Worm (Caenorhabditis elegans) whole organism, late embryonic: ENCODE data around the gene aat-3.

Experiments used
- C38D4.7 ChIP-seq: fragments of 200-800 bp; sonication (Bioruptor generic); optimal IDR thresholded peaks from 2 replicates; lab custom pipeline; 2018; ENCODE audit warnings: mild to moderate bottlenecking, missing genetic modification characterization, moderate library complexity, missing compliant biosample characterization
- F13H6.1 ChIP-seq: sonication (generic microtip); optimal IDR thresholded peaks from 2 replicates; lab custom pipeline; 2016; ENCODE audit warnings: missing genetic modification characterization, missing compliant biosample characterization
- K09A11.1 ChIP-seq: sonication (generic microtip); optimal IDR thresholded peaks from 2 replicates; lab custom pipeline; 2017; ENCODE audit warnings: antibody characterized with exemption, mild to moderate bottlenecking, missing genetic modification characterization, missing compliant biosample characterization; ENCODE audit not compliant: insufficient read depth
- T23F11.4 ChIP-seq: fragments of 200-800 bp; sonication (Bioruptor generic); optimal IDR thresholded peaks from 2 replicates; lab custom pipeline; 2018; ENCODE audit warnings: mild to moderate bottlenecking, missing genetic modification characterization, missing compliant biosample characterization
- Y22D7AL.16 ChIP-seq: sonication (generic microtip); optimal IDR thresholded peaks from 2 replicates; lab custom pipeline; 2016; ENCODE audit warnings: missing genetic modification characterization, missing compliant biosample characterization
- ahr-1 ChIP-seq: sonication (generic microtip); optimal IDR thresholded peaks from 2 replicates; lab custom pipeline; 2016; ENCODE audit warnings: missing genetic modification characterization, missing compliant biosample characterization
- ama-1 ChIP-seq: fragments of 150-350 bp; optimal IDR thresholded peaks from 2 replicates; lab custom pipeline; 2014
- ceh-14 ChIP-seq: sonication (generic microtip); optimal IDR thresholded peaks from 2 replicates; lab custom pipeline; 2016; ENCODE audit warnings: missing genotype, missing genetic modification characterization, missing compliant biosample characterization
- ceh-19 ChIP-seq: fragments of 200-800 bp; sonication (Bioruptor generic); optimal IDR thresholded peaks from 2 replicates; lab custom pipeline; 2018; ENCODE audit warnings: mild to moderate bottlenecking, missing genetic modification characterization, missing compliant biosample characterization
- ceh-2 ChIP-seq: sonication (generic microtip); optimal IDR thresholded peaks from 2 replicates; lab custom pipeline; 2016; ENCODE audit warnings: missing genotype, missing genetic modification characterization, missing compliant biosample characterization
- ceh-22 ChIP-seq: sonication (generic microtip); optimal IDR thresholded peaks from 2 replicates; lab custom pipeline; 2017; ENCODE audit warnings: missing biosample characterization, missing genetic modification characterization
- ceh-24 ChIP-seq: sonication (generic microtip); optimal IDR thresholded peaks from 2 replicates; lab custom pipeline; 2016; ENCODE audit warnings: mild to moderate bottlenecking, missing genetic modification characterization, missing compliant biosample characterization
- ceh-30 ChIP-seq: fragments of 150-350 bp; optimal IDR thresholded peaks from 2 replicates; lab custom pipeline; 2014; ENCODE audit warnings: missing biosample characterization, missing genetic modification characterization
- ceh-34 ChIP-seq: sonication (generic microtip); optimal IDR thresholded peaks from 2 replicates; lab custom pipeline; 2016; ENCODE audit warnings: mild to moderate bottlenecking, missing genetic modification characterization, missing compliant biosample characterization
- ceh-48 ChIP-seq: sonication (generic microtip); optimal IDR thresholded peaks from 2 replicates; lab custom pipeline; 2016; ENCODE audit warnings: missing genetic modification characterization, inconsistent platforms, missing compliant biosample characterization
- ceh-6 ChIP-seq: fragments of 200-800 bp; sonication (Bioruptor generic); optimal IDR thresholded peaks from 2 replicates; lab custom pipeline; 2018; ENCODE audit warnings: mild to moderate bottlenecking, missing genetic modification characterization, missing compliant biosample characterization
- ceh-9 ChIP-seq: sonication (generic microtip); optimal IDR thresholded peaks from 2 replicates; lab custom pipeline; 2016; ENCODE audit warnings: mild to moderate bottlenecking, missing genetic modification characterization, inconsistent platforms, missing compliant biosample characterization
- che-1 ChIP-seq: sonication (generic microtip); optimal IDR thresholded peaks from 2 replicates; lab custom pipeline; 2016; ENCODE audit warnings: mild to moderate bottlenecking, missing genetic modification characterization, missing compliant biosample characterization
- dmd-4 ChIP-seq: sonication (generic microtip); optimal IDR thresholded peaks from 2 replicates; lab custom pipeline; 2016; ENCODE audit warnings: borderline replicate concordance, missing genetic modification characterization, missing compliant biosample characterization
- dve-1 ChIP-seq: sonication (generic microtip); optimal IDR thresholded peaks from 2 replicates; lab custom pipeline; 2017; ENCODE audit warnings: antibody characterized with exemption, mild to moderate bottlenecking, missing genetic modification characterization, missing compliant biosample characterization
- ets-4 ChIP-seq: sonication (generic microtip); optimal IDR thresholded peaks from 2 replicates; lab custom pipeline; 2016; ENCODE audit warnings: missing genetic modification characterization, missing compliant biosample characterization
- eyg-1 ChIP-seq: sonication (generic microtip); optimal IDR thresholded peaks from 2 replicates; lab custom pipeline; 2016; ENCODE audit warnings: missing genotype, missing genetic modification characterization, missing compliant biosample characterization
- fax-1 ChIP-seq: sonication (generic microtip); optimal IDR thresholded peaks from 2 replicates; lab custom pipeline; 2016; ENCODE audit warnings: missing genotype, missing genetic modification characterization, missing compliant biosample characterization
- fkh-10 ChIP-seq: fragments of 150-350 bp; optimal IDR thresholded peaks from 2 replicates; lab custom pipeline; 2014; ENCODE audit warnings: missing biosample characterization, missing genetic modification reagents, missing genetic modification characterization
- hlh-13 ChIP-seq: fragments of 200-800 bp; sonication (Bioruptor generic); optimal IDR thresholded peaks from 2 replicates; lab custom pipeline; 2018; ENCODE audit warnings: mild to moderate bottlenecking, missing genetic modification characterization, missing compliant biosample characterization
- hlh-15 ChIP-seq: sonication (generic microtip); optimal IDR thresholded peaks from 2 replicates; lab custom pipeline; 2016; ENCODE audit warnings: missing genetic modification characterization, missing compliant biosample characterization
- hlh-30 ChIP-seq: sonication (generic microtip); optimal IDR thresholded peaks from 2 replicates; lab custom pipeline; 2017; ENCODE audit warnings: antibody characterized with exemption, missing genetic modification characterization, missing compliant biosample characterization; ENCODE audit not compliant: insufficient read depth
- hlh-6 ChIP-seq: sonication (generic microtip); optimal IDR thresholded peaks from 2 replicates; lab custom pipeline; 2016; ENCODE audit warnings: missing genotype, missing genetic modification characterization, missing compliant biosample characterization
- hlh-8 ChIP-seq: sonication (generic microtip); optimal IDR thresholded peaks from 2 replicates; lab custom pipeline; 2016; ENCODE audit warnings: missing genotype, missing genetic modification characterization, missing compliant biosample characterization
- lim-6 ChIP-seq: sonication (generic microtip); optimal IDR thresholded peaks from 2 replicates; lab custom pipeline; 2016; ENCODE audit warnings: missing genetic modification characterization, missing compliant biosample characterization
- lin-11 ChIP-seq: fragments of 200-800 bp; sonication (Bioruptor generic); optimal IDR thresholded peaks from 2 replicates; lab custom pipeline; 2018; ENCODE audit warnings: mild to moderate bottlenecking, missing genetic modification characterization, missing compliant biosample characterization
- madf-2 ChIP-seq: sonication (generic microtip); optimal IDR thresholded peaks from 2 replicates; lab custom pipeline; 2017; ENCODE audit warnings: missing genetic modification characterization, missing compliant biosample characterization
- mec-3 ChIP-seq: sonication (generic microtip); optimal IDR thresholded peaks from 2 replicates; lab custom pipeline; 2016; ENCODE audit warnings: borderline replicate concordance, missing genetic modification characterization, missing compliant biosample characterization
- nfya-1 ChIP-seq: sonication (generic microtip); optimal IDR thresholded peaks from 2 replicates; lab custom pipeline; 2017; ENCODE audit warnings: missing genetic modification characterization, mild to moderate bottlenecking, missing compliant biosample characterization, antibody characterized with exemption, moderate library complexity
- nhr-11 ChIP-seq: fragments of 150-350 bp; optimal IDR thresholded peaks from 2 replicates; lab custom pipeline; 2014; ENCODE audit warnings: missing biosample characterization, missing genetic modification characterization
- nhr-232 ChIP-seq: sonication (generic microtip); optimal IDR thresholded peaks from 2 replicates; lab custom pipeline; 2016; ENCODE audit warnings: missing genetic modification characterization, missing compliant biosample characterization
- npax-4 ChIP-seq: sonication (generic microtip); optimal IDR thresholded peaks from 2 replicates; lab custom pipeline; 2016; ENCODE audit warnings: missing genetic modification characterization, missing compliant biosample characterization
- pag-3 ChIP-seq: sonication (generic microtip); optimal IDR thresholded peaks from 2 replicates; lab custom pipeline; 2016; ENCODE audit warnings: missing compliant biosample characterization, missing genetic modification characterization, borderline replicate concordance
- pax-1 ChIP-seq: fragments of 150-350 bp; optimal IDR thresholded peaks from 2 replicates; lab custom pipeline; 2014; ENCODE audit warnings: missing biosample characterization, missing genetic modification characterization
- pha-2 ChIP-seq: sonication (generic microtip); optimal IDR thresholded peaks from 2 replicates; lab custom pipeline; 2017; ENCODE audit warnings: mild to moderate bottlenecking, missing genetic modification characterization, missing compliant biosample characterization
- pha-4 ChIP-seq: fragments of 150-350 bp; optimal IDR thresholded peaks from 2 replicates; lab custom pipeline; 2018; ENCODE audit warnings: missing biosample characterization, missing genetic modification reagents, missing genetic modification characterization
- pqm-1 ChIP-seq: sonication (generic microtip); optimal IDR thresholded peaks from 2 replicates; lab custom pipeline; 2016; ENCODE audit warnings: missing genetic modification characterization, missing compliant biosample characterization
- ref-2 ChIP-seq: sonication (generic microtip); optimal IDR thresholded peaks from 2 replicates; lab custom pipeline; 2016; ENCODE audit warnings: missing genetic modification characterization, missing compliant biosample characterization
- rnt-1 ChIP-seq: sonication (generic microtip); optimal IDR thresholded peaks from 2 replicates; lab custom pipeline; 2016; ENCODE audit warnings: missing genetic modification characterization, missing compliant biosample characterization
- sdc-2 ChIP-seq: sonication (generic microtip); optimal IDR thresholded peaks from 2 replicates; lab custom pipeline; 2016; ENCODE audit warnings: missing genotype, missing genetic modification characterization, missing compliant biosample characterization
- sox-2 ChIP-seq: fragments of 200-800 bp; sonication (Bioruptor generic); IDR thresholded peaks from 2 replicates; pipeline ENCODE4 v1.3.6; 2022; ENCODE audit warnings: missing genetic modification reagents, missing genetic modification characterization, missing compliant biosample characterization
- sox-4 ChIP-seq: sonication (generic microtip); optimal IDR thresholded peaks from 2 replicates; lab custom pipeline; 2017; ENCODE audit warnings: mild to moderate bottlenecking, missing genetic modification characterization, inconsistent platforms, missing compliant biosample characterization
- syd-9 ChIP-seq: sonication (generic microtip); optimal IDR thresholded peaks from 2 replicates; lab custom pipeline; 2016; ENCODE audit warnings: mild to moderate bottlenecking, missing genetic modification characterization, moderate library complexity, missing compliant biosample characterization
- ttx-3 ChIP-seq: sonication (generic microtip); optimal IDR thresholded peaks from 2 replicates; lab custom pipeline; 2016; ENCODE audit warnings: missing genetic modification reagents, missing genetic modification characterization, missing compliant biosample characterization
- unc-42 ChIP-seq: sonication (generic microtip); optimal IDR thresholded peaks from 2 replicates; lab custom pipeline; 2016; ENCODE audit warnings: missing genotype, missing genetic modification characterization, missing compliant biosample characterization
- unc-55 ChIP-seq: sonication (generic microtip); optimal IDR thresholded peaks from 2 replicates; lab custom pipeline; 2017; ENCODE audit warnings: missing biosample characterization, missing genetic modification reagents, missing genetic modification characterization
- unc-86 ChIP-seq: sonication (generic microtip); optimal IDR thresholded peaks from 2 replicates; lab custom pipeline; 2016; ENCODE audit warnings: missing genetic modification characterization, missing compliant biosample characterization
- zip-5 ChIP-seq: sonication (generic microtip); optimal IDR thresholded peaks from 2 replicates; lab custom pipeline; 2016; ENCODE audit warnings: missing genetic modification characterization, missing compliant biosample characterization
- ztf-16 ChIP-seq: sonication (generic microtip); optimal IDR thresholded peaks from 2 replicates; lab custom pipeline; 2017; ENCODE audit warnings: missing genetic modification characterization, missing compliant biosample characterization

Gene aat-3

DNA sequence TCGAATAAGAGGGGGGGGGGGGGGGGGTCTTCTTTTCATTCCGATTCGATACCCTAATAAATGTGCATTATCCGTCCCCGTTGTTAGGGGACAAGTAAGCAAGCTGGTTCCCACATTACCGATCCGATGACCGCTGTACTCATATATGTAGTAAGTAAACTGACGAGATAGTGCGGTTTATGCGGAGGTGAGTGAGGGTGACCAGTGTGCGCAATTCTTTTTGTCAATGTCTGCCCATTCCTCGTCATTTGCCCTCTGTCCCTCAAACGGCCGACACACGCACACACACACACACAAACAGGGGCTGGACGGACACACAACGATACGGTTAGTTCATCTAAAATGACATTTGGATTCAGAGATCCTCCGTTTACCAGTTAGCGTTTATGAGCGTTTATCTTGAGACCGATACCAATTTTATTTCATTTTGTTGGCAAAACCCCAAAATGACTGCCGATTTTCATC is at the start of gene aat-3:
Gene aat-3 (plus strand): TSS at position 51 of the 465 bp plus-strand sequence.
- TF ChIP-seq ama-1 (lab: Kevin White, UChicago) (no peak), rnt-1 (tag; lab: Kevin White, UChicago) (peak; percentile 1), ceh-6 (GFP tag; lab: Kevin White, UChicago) (peak; percentile 47), sdc-2 (tag; lab: Kevin White, UChicago) (no peak), fkh-10 (no peak), dve-1 (tag; lab: Kevin White, UChicago) (no peak), unc-86 (tag; lab: Kevin White, UChicago) (no peak), madf-2 (no peak), hlh-8 (tag; lab: Kevin White, UChicago) (no peak), F13H6.1 (tag; lab: Kevin White, UChicago) (no peak), ceh-30 (tag; lab: Kevin White, UChicago) (no peak), hlh-13 (no peak), eyg-1 (no peak), pqm-1 (no peak), ceh-2 (no peak), ceh-9 (no peak), fax-1 (tag; lab: Kevin White, UChicago) (no peak), dmd-4 (tag; lab: Kevin White, UChicago) (no peak), ceh-24 (tag; lab: Kevin White, UChicago) (no peak), pag-3 (tag; lab: Kevin White, UChicago) (no peak), K09A11.1 (tag; lab: Kevin White, UChicago) (no peak), nfya-1 (tag; lab: Kevin White, UChicago) (peak; percentile 18), ahr-1 (no peak), ceh-22 (tag; lab: Kevin White, UChicago) (no peak), nhr-11 (tag; lab: Kevin White, UChicago) (no peak), ztf-16 (tag; lab: Kevin White, UChicago) (no peak), ceh-19 (GFP tag; lab: Kevin White, UChicago) (peak; percentile 19), C38D4.7 (GFP tag; lab: Kevin White, UChicago) (no peak), sox-4 (tag; lab: Kevin White, UChicago) (no peak), nhr-232 (tag; lab: Kevin White, UChicago) (no peak), T23F11.4 (GFP tag; lab: Kevin White, UChicago) (no peak), pax-1 (no peak), che-1 (no peak), ets-4 (tag; lab: Kevin White, UChicago) (no peak), lim-6 (no peak), pha-4 (tag; lab: Kevin White, UChicago) (no peak), unc-42 (tag; lab: Kevin White, UChicago) (no peak), ceh-48 (tag; lab: Kevin White, UChicago) (no peak), pha-2 (tag; lab: Kevin White, UChicago) (no peak), ttx-3 (no peak), npax-4 (tag; lab: Kevin White, UChicago) (no peak), zip-5 (tag; lab: Kevin White, UChicago) (no peak), ceh-34 (tag; lab: Kevin White, UChicago) (peak; percentile 45), hlh-30 (no peak), lin-11 (tag; lab: Kevin White, UChicago) (no peak), hlh-6 (tag; lab: Kevin White, UChicago) (no peak), syd-9 (no peak), unc-55 (no peak), sox-2 (GFP tag; lab: Robert Waterston, UW) (no peak), hlh-15 (tag; lab: Kevin White, UChicago) (no peak), Y22D7AL.16 (tag; lab: Kevin White, UChicago) (no peak), ceh-14 (tag; lab: Kevin White, UChicago) (no peak), mec-3 (tag; lab: Kevin White, UChicago) (no peak), ref-2 (peak; percentile 34)
